Fruit fly (Drosophila melanogaster) whole organism, embryonic: ENCODE results near the gene REG.

Experiments
- Aef1 ChIP-seq: fragments of 200-800 bp; sonication (Bioruptor generic); IDR thresholded peaks from 3 replicates; pipeline ENCODE4 v1.3.6; 2022; ENCODE audit warnings: missing biosample characterization, missing genetic modification characterization
- CG10147 ChIP-seq: fragments of 200-800 bp; sonication (Bioruptor generic); optimal IDR thresholded peaks from 2 replicates; lab custom pipeline; 2019; ENCODE audit warnings: missing biosample characterization, mild to moderate bottlenecking, missing genetic modification characterization, moderate library complexity
- CG10209 ChIP-seq: fragments of 200-800 bp; sonication (Bioruptor generic); optimal IDR thresholded peaks from 3 replicates; lab custom pipeline; 2017; ENCODE audit warnings: missing biosample characterization, mild to moderate bottlenecking, missing genetic modification characterization, missing genetic modification reagents
- CG10267 ChIP-seq: fragments of 200-800 bp; sonication (Bioruptor generic); optimal IDR thresholded peaks from 2 replicates; lab custom pipeline; 2018; ENCODE audit warnings: missing biosample characterization, mild to moderate bottlenecking, missing genetic modification characterization, moderate library complexity
- CG10431 ChIP-seq: fragments of 200-800 bp; sonication (Bioruptor generic); optimal IDR thresholded peaks from 3 replicates; lab custom pipeline; 2018; ENCODE audit warnings: missing biosample characterization, mild to moderate bottlenecking, missing genetic modification characterization
- CG10979 ChIP-seq: fragments of 200-800 bp; sonication (Bioruptor generic); optimal IDR thresholded peaks from 2 replicates; lab custom pipeline; 2018; ENCODE audit warnings: missing biosample characterization, mild to moderate bottlenecking, missing genetic modification characterization, moderate library complexity
- CG11456 ChIP-seq: fragments of 200-800 bp; sonication (Bioruptor generic); IDR thresholded peaks from 3 replicates; pipeline ENCODE4 v1.3.6; 2022; ENCODE audit warnings: missing biosample characterization, missing genetic modification characterization
- CG12299 ChIP-seq: fragments of 200-800 bp; sonication (Bioruptor generic); optimal IDR thresholded peaks from 2 replicates; lab custom pipeline; 2018; ENCODE audit warnings: missing biosample characterization, mild to moderate bottlenecking, missing genetic modification characterization
- CG13287 ChIP-seq: fragments of 200-800 bp; sonication (Bioruptor generic); IDR thresholded peaks from 2 replicates; pipeline ENCODE4 v1.3.6; 2022; ENCODE audit warnings: missing biosample characterization, missing genetic modification characterization; ENCODE audit not compliant: partially characterized antibody
- CG13424 ChIP-seq: fragments of 200-800 bp; sonication (Bioruptor generic); optimal IDR thresholded peaks from 2 replicates; lab custom pipeline; 2019; ENCODE audit warnings: missing biosample characterization, mild to moderate bottlenecking, missing genetic modification characterization, moderate library complexity
- CG13894 ChIP-seq: fragments of 200-800 bp; sonication (Bioruptor generic); optimal IDR thresholded peaks from 3 replicates; lab custom pipeline; 2018; ENCODE audit warnings: missing biosample characterization, mild to moderate bottlenecking, missing genetic modification characterization, moderate library complexity
- CG15269 ChIP-seq: fragments of 200-800 bp; sonication (Bioruptor generic); optimal IDR thresholded peaks from 2 replicates; lab custom pipeline; 2018; ENCODE audit warnings: missing biosample characterization, mild to moderate bottlenecking, missing genetic modification characterization, moderate library complexity
- CG1647 ChIP-seq: fragments of 200-800 bp; sonication (Bioruptor generic); optimal IDR thresholded peaks from 3 replicates; lab custom pipeline; 2016; ENCODE audit warnings: missing biosample characterization, missing genetic modification characterization
- CG16815 ChIP-seq: fragments of 200-800 bp; sonication (Bioruptor generic); optimal IDR thresholded peaks from 3 replicates; lab custom pipeline; 2017; ENCODE audit warnings: missing biosample characterization, mild to moderate bottlenecking, missing genetic modification characterization
- CG18011 ChIP-seq: fragments of 200-800 bp; sonication (Bioruptor generic); optimal IDR thresholded peaks from 2 replicates; lab custom pipeline; 2017; ENCODE audit warnings: missing biosample characterization, missing genetic modification characterization, mild to moderate bottlenecking, moderate library complexity, missing genotype
- CG1832 ChIP-seq: fragments of 200-800 bp; sonication (Bioruptor generic); optimal IDR thresholded peaks from 2 replicates; lab custom pipeline; 2017; ENCODE audit warnings: missing biosample characterization, mild to moderate bottlenecking, missing genetic modification characterization, inconsistent platforms
- CG18476 ChIP-seq: fragments of 200-800 bp; sonication (Bioruptor generic); optimal IDR thresholded peaks from 2 replicates; lab custom pipeline; 2016; ENCODE audit warnings: missing biosample characterization, mild to moderate bottlenecking, missing genetic modification characterization
- CG3065 ChIP-seq: fragments of 200-800 bp; sonication (Bioruptor generic); optimal IDR thresholded peaks from 2 replicates; lab custom pipeline; 2016; ENCODE audit warnings: missing biosample characterization, missing genetic modification characterization
- CG34376 ChIP-seq: fragments of 200-800 bp; sonication (Bioruptor generic); optimal IDR thresholded peaks from 2 replicates; lab custom pipeline; 2018; ENCODE audit warnings: missing biosample characterization, mild to moderate bottlenecking, missing genetic modification characterization
- CG43689 ChIP-seq: fragments of 200-800 bp; sonication (Bioruptor generic); IDR thresholded peaks from 2 replicates; pipeline ENCODE4 v1.3.6; 2022; ENCODE audit warnings: missing biosample characterization, missing genetic modification characterization
- CG4820 ChIP-seq: fragments of 200-800 bp; sonication (Bioruptor generic); optimal IDR thresholded peaks from 3 replicates; lab custom pipeline; 2016; ENCODE audit warnings: missing biosample characterization, missing genetic modification characterization
- CG6791 ChIP-seq: fragments of 200-800 bp; sonication (Bioruptor generic); IDR thresholded peaks from 3 replicates; pipeline ENCODE4 v1.3.6; 2022; ENCODE audit warnings: missing biosample characterization, missing genetic modification characterization; ENCODE audit not compliant: partially characterized antibody
- CG7556 ChIP-seq: fragments of 200-800 bp; sonication (Bioruptor generic); optimal IDR thresholded peaks from 2 replicates; lab custom pipeline; 2017; ENCODE audit warnings: missing biosample characterization, mild to moderate bottlenecking, missing genetic modification characterization
- CG7786 ChIP-seq: fragments of 200-800 bp; sonication (Bioruptor generic); optimal IDR thresholded peaks from 2 replicates; lab custom pipeline; 2016; ENCODE audit warnings: missing biosample characterization, missing genetic modification characterization
- CG8281 ChIP-seq: fragments of 200-800 bp; sonication (Bioruptor generic); optimal IDR thresholded peaks from 2 replicates; lab custom pipeline; 2018; ENCODE audit warnings: missing biosample characterization, mild to moderate bottlenecking, missing genetic modification characterization, moderate library complexity
- CG9437 ChIP-seq: fragments of 200-800 bp; sonication (Bioruptor generic); optimal IDR thresholded peaks from 2 replicates; lab custom pipeline; 2018; ENCODE audit warnings: missing biosample characterization, mild to moderate bottlenecking, missing genetic modification characterization
- Camta ChIP-seq: fragments of 200-800 bp; sonication (Bioruptor generic); optimal IDR thresholded peaks from 2 replicates; lab custom pipeline; 2016; ENCODE audit warnings: missing biosample characterization, missing genetic modification characterization
- CkIIα-i1 ChIP-seq: fragments of 200-800 bp; sonication (Bioruptor generic); IDR thresholded peaks from 2 replicates; pipeline ENCODE4 v1.3.6; 2022; ENCODE audit warnings: missing biosample characterization, missing genetic modification characterization
- Dad ChIP-seq: fragments of 200-800 bp; sonication (Bioruptor generic); optimal IDR thresholded peaks from 3 replicates; lab custom pipeline; 2016; ENCODE audit warnings: missing biosample characterization, missing genetic modification characterization
- Ets65A ChIP-seq: fragments of 200-800 bp; sonication (Bioruptor generic); peaks from one replicate; lab custom pipeline; 2016; ENCODE audit warnings: missing biosample characterization, missing genetic modification characterization
- HLH54F ChIP-seq: fragments of 200-800 bp; sonication (Bioruptor generic); optimal IDR thresholded peaks from 3 replicates; lab custom pipeline; 2016; ENCODE audit warnings: missing biosample characterization, missing genetic modification characterization
- Hr39 ChIP-seq: fragments of >200 bp; optimal IDR thresholded peaks from 2 replicates; lab custom pipeline; 2017
- Kr ChIP-seq: fragments of 200-800 bp; sonication (Bioruptor generic); optimal IDR thresholded peaks from 2 replicates; lab custom pipeline; 2017; ENCODE audit warnings: missing biosample characterization, mild to moderate bottlenecking, missing genetic modification characterization
- Lhr ChIP-seq: fragments of 200-800 bp; sonication (Bioruptor generic); optimal IDR thresholded peaks from 3 replicates; lab custom pipeline; 2017; ENCODE audit warnings: mild to moderate bottlenecking, missing biosample characterization, missing genetic modification reagents, missing genetic modification characterization
- Nf-YA ChIP-seq: fragments of 200-800 bp; sonication (Bioruptor generic); IDR thresholded peaks from 2 replicates; pipeline ENCODE4 v1.3.6; 2022; ENCODE audit warnings: missing biosample characterization, missing genetic modification characterization
- Sox102F ChIP-seq: fragments of 200-800 bp; sonication (Bioruptor generic); optimal IDR thresholded peaks from 2 replicates; lab custom pipeline; 2018; ENCODE audit warnings: missing biosample characterization, mild to moderate bottlenecking, missing genetic modification characterization, moderate library complexity
- Usf ChIP-seq: fragments of 200-800 bp; sonication (Bioruptor generic); optimal IDR thresholded peaks from 2 replicates; lab custom pipeline; 2017; ENCODE audit warnings: missing genotype, missing biosample characterization, missing genetic modification characterization
- Xrp1 ChIP-seq: fragments of 200-800 bp; sonication (Bioruptor generic); IDR thresholded peaks from 2 replicates; pipeline ENCODE4 v1.3.6; 2022; ENCODE audit warnings: missing biosample characterization, missing genetic modification characterization
- bab2 ChIP-seq: fragments of 200-800 bp; sonication (Bioruptor generic); optimal IDR thresholded peaks from 2 replicates; lab custom pipeline; 2016; ENCODE audit warnings: missing biosample characterization, missing genetic modification characterization
- bbx ChIP-seq: fragments of 200-800 bp; sonication (Bioruptor generic); IDR thresholded peaks from 2 replicates; pipeline ENCODE4 v1.3.6; 2022; ENCODE audit warnings: missing biosample characterization, missing genetic modification characterization; ENCODE audit not compliant: partially characterized antibody
- bcd ChIP-seq: fragments of 200-800 bp; sonication (Bioruptor generic); optimal IDR thresholded peaks from 2 replicates; lab custom pipeline; 2017; ENCODE audit warnings: missing biosample characterization, mild to moderate bottlenecking, missing genetic modification characterization
- cas ChIP-seq: fragments of 200-800 bp; sonication (Bioruptor generic); IDR thresholded peaks from 2 replicates; pipeline ENCODE4 v1.3.6; 2022; ENCODE audit warnings: missing biosample characterization, missing genetic modification characterization
- cg ChIP-seq: fragments of 200-800 bp; sonication (Bioruptor generic); optimal IDR thresholded peaks from 3 replicates; lab custom pipeline; 2019; ENCODE audit warnings: missing biosample characterization, mild to moderate bottlenecking, missing genetic modification characterization, moderate library complexity
- chinmo ChIP-seq: fragments of 200-800 bp; sonication (Bioruptor generic); IDR thresholded peaks from 4 replicates; pipeline ENCODE4 v1.3.6; 2022; ENCODE audit warnings: missing biosample characterization, missing genetic modification characterization; ENCODE audit not compliant: partially characterized antibody
- crc ChIP-seq: fragments of 200-800 bp; sonication (Bioruptor generic); optimal IDR thresholded peaks from 2 replicates; lab custom pipeline; 2016; ENCODE audit warnings: missing biosample characterization, missing genetic modification characterization
- dm ChIP-seq: fragments of 200-800 bp; sonication (Bioruptor generic); optimal IDR thresholded peaks from 3 replicates; lab custom pipeline; 2016; ENCODE audit warnings: missing biosample characterization, missing genetic modification characterization
- fd96Cb ChIP-seq: fragments of 200-800 bp; sonication (Bioruptor generic); optimal IDR thresholded peaks from 2 replicates; lab custom pipeline; 2018; ENCODE audit warnings: missing biosample characterization, mild to moderate bottlenecking, missing genetic modification characterization, moderate library complexity
- gce ChIP-seq: fragments of 200-800 bp; sonication (Bioruptor generic); IDR thresholded peaks from 3 replicates; pipeline ENCODE4 v1.3.6; 2022; ENCODE audit warnings: missing biosample characterization, missing genetic modification characterization
- nmo ChIP-seq: fragments of 200-800 bp; sonication (Bioruptor generic); optimal IDR thresholded peaks from 2 replicates; lab custom pipeline; 2018; ENCODE audit warnings: missing biosample characterization, mild to moderate bottlenecking, missing genetic modification characterization, moderate library complexity
- ssp ChIP-seq: fragments of 200-800 bp; sonication (Bioruptor generic); IDR thresholded peaks from 2 replicates; pipeline ENCODE4 v1.3.6; 2022; ENCODE audit warnings: missing biosample characterization, missing genetic modification characterization
- twi ChIP-seq: fragments of 200-800 bp; optimal IDR thresholded peaks from 2 replicates; lab custom pipeline; 2019; ENCODE audit warnings: missing biosample characterization, mild to moderate bottlenecking, missing genetic modification characterization, moderate library complexity
- vvl ChIP-seq: fragments of 200-800 bp; sonication (Bioruptor generic); IDR thresholded peaks from 2 replicates; pipeline ENCODE4 v1.3.6; 2022; ENCODE audit warnings: missing biosample characterization, missing genetic modification characterization

REG gene

dm6 chrX:13208075-13208474 is 4.0 kb upstream of the REG start (continued):
- TF ChIP-seq CG10209 (GFP tag; lab: Kevin White, UChicago) (peak; percentile 33), bcd (GFP tag; lab: Kevin White, UChicago) (peak; percentile 17), CG15269 (tag; lab: Kevin White, UChicago) (peak; percentile 56), CG1647 (GFP tag; lab: Kevin White, UChicago) (no peak), CG7786 (GFP tag; lab: Kevin White, UChicago) (no peak), Usf (no peak), Aef1 (no peak), bab2 (no peak), CkIIα-i1 (GFP tag; lab: Robert Waterston, UW) (no peak), nmo (GFP tag; lab: Kevin White, UChicago) (peak; percentile 46), CG13894 (tag; lab: Kevin White, UChicago) (no peak), Xrp1 (peak; percentile 26; the same call in 1 of the 2 replicates), Camta (no peak), Nf-YA (GFP tag; lab: Robert Waterston, UW) (no peak), CG7556 (GFP tag; lab: Kevin White, UChicago) (peak; percentile 71), CG34376 (GFP tag; lab: Kevin White, UChicago) (no peak), CG9437 (GFP tag; lab: Kevin White, UChicago) (peak; percentile 23), Dad (GFP tag; lab: Kevin White, UChicago) (no peak), CG11456 (no peak), bbx (GFP tag; lab: Robert Waterston, UW) (no peak), Ets65A (GFP tag; lab: Kevin White, UChicago) (no peak), CG4820 (GFP tag; lab: Kevin White, UChicago) (no peak), CG18476 (GFP tag; lab: Kevin White, UChicago) (no peak), CG18011 (GFP tag; lab: Kevin White, UChicago) (no peak), CG8281 (tag; lab: Kevin White, UChicago) (no peak), CG10267 (peak; percentile 29), fd96Cb (tag; lab: Kevin White, UChicago) (peak; percentile 18), CG43689 (GFP tag; lab: Robert Waterston, UW) (no peak), dm (GFP tag; lab: Kevin White, UChicago) (no peak), crc (no peak), CG13287 (GFP tag; lab: Robert Waterston, UW) (no peak), vvl (GFP tag; lab: Robert Waterston, UW) (0 out of 2 replicates have a peak, but pooled peaks have one; percentile 21), cas (GFP tag; lab: Robert Waterston, UW) (no peak), chinmo (GFP tag; lab: Robert Waterston, UW) (no peak), ssp (GFP tag; lab: Robert Waterston, UW) (no peak), CG1832 (no peak), CG3065 (GFP tag; lab: Kevin White, UChicago) (no peak), CG10147 (no peak), Hr39 (no peak), Lhr (GFP tag; lab: Kevin White, UChicago) (no peak), CG10979 (tag; lab: Kevin White, UChicago) (peak; percentile 49), twi (tag; lab: Kevin White, UChicago) (no peak), CG16815 (no peak), Sox102F (GFP tag; lab: Kevin White, UChicago) (peak; percentile 28), Kr (GFP tag; lab: Kevin White, UChicago) (no peak), CG13424 (tag; lab: Kevin White, UChicago) (peak; percentile 54), gce (no peak), CG6791 (no peak), HLH54F (no peak), CG10431 (no peak), CG12299 (tag; lab: Kevin White, UChicago) (no peak), cg (no peak)
